Fruit fly (Drosophila melanogaster) whole organism, embryonic: Measurements from ENCODE around the gene spn-B.

Experiments
- Adf1 ChIP-seq: fragments of 200-800 bp; sonication (Bioruptor generic); IDR thresholded peaks from 2 replicates; pipeline ENCODE4 v1.3.6; 2022; ENCODE audit warnings: missing biosample characterization, missing genetic modification characterization
- Atf-2 ChIP-seq: fragments of 200-800 bp; sonication (Bioruptor generic); optimal IDR thresholded peaks from 2 replicates; lab custom pipeline; 2016; ENCODE audit warnings: missing biosample characterization, missing genetic modification characterization
- Bteb2 ChIP-seq: fragments of 200-800 bp; sonication (Bioruptor generic); optimal IDR thresholded peaks from 2 replicates; lab custom pipeline; 2016; ENCODE audit warnings: missing biosample characterization, missing genetic modification characterization
- CG1024 ChIP-seq: fragments of 200-800 bp; sonication (Bioruptor generic); IDR thresholded peaks from 2 replicates; pipeline ENCODE4 v1.3.6; 2022; ENCODE audit warnings: missing biosample characterization, missing genetic modification characterization
- CG10543 ChIP-seq: fragments of 200-800 bp; sonication (Bioruptor generic); optimal IDR thresholded peaks from 3 replicates; lab custom pipeline; 2017; ENCODE audit warnings: missing biosample characterization, mild to moderate bottlenecking, missing genetic modification characterization, moderate library complexity
- CG13424 ChIP-seq: fragments of 200-800 bp; sonication (Bioruptor generic); optimal IDR thresholded peaks from 2 replicates; lab custom pipeline; 2019; ENCODE audit warnings: missing biosample characterization, mild to moderate bottlenecking, missing genetic modification characterization, moderate library complexity
- CG15601 ChIP-seq: fragments of 200-800 bp; sonication (Bioruptor generic); optimal IDR thresholded peaks from 3 replicates; lab custom pipeline; 2019; ENCODE audit warnings: missing biosample characterization, mild to moderate bottlenecking, missing genetic modification characterization, moderate library complexity
- CG1647 ChIP-seq: fragments of 200-800 bp; sonication (Bioruptor generic); optimal IDR thresholded peaks from 3 replicates; lab custom pipeline; 2016; ENCODE audit warnings: missing biosample characterization, missing genetic modification characterization
- CG16863 ChIP-seq: fragments of 200-800 bp; sonication (Bioruptor generic); optimal IDR thresholded peaks from 3 replicates; lab custom pipeline; 2016; ENCODE audit warnings: missing biosample characterization, missing genetic modification characterization
- CG17328 ChIP-seq: fragments of 200-800 bp; sonication (Bioruptor generic); IDR thresholded peaks from 2 replicates; pipeline ENCODE4 v1.3.6; 2022; ENCODE audit warnings: missing biosample characterization, missing genetic modification characterization
- CG3726 ChIP-seq: fragments of 200-800 bp; sonication (Bioruptor generic); IDR thresholded peaks from 3 replicates; pipeline ENCODE4, ENCODE4 v1.3.6; 2022; ENCODE audit warnings: missing biosample characterization, missing genetic modification characterization
- CG4424 ChIP-seq: fragments of 200-800 bp; sonication (Bioruptor generic); optimal IDR thresholded peaks from 3 replicates; lab custom pipeline; 2016; ENCODE audit warnings: missing biosample characterization, missing genetic modification characterization
- CG5180 ChIP-seq: fragments of 200-800 bp; sonication (Bioruptor generic); optimal IDR thresholded peaks from 3 replicates; lab custom pipeline; 2017; ENCODE audit warnings: missing biosample characterization, missing genetic modification characterization, mild to moderate bottlenecking, moderate library complexity, missing genetic modification reagents
- CG5953 ChIP-seq: fragments of 200-800 bp; sonication (Bioruptor generic); IDR thresholded peaks from 2 replicates; pipeline ENCODE4 v1.3.6; 2022; ENCODE audit warnings: missing biosample characterization, missing genetic modification characterization
- CG6683 ChIP-seq: fragments of 200-800 bp; sonication (Bioruptor generic); optimal IDR thresholded peaks from 2 replicates; lab custom pipeline; 2017; ENCODE audit warnings: missing biosample characterization, mild to moderate bottlenecking, missing genetic modification characterization, missing genetic modification reagents
- CG6765 ChIP-seq: fragments of 200-800 bp; sonication (Bioruptor generic); optimal IDR thresholded peaks from 3 replicates; lab custom pipeline; 2017; ENCODE audit warnings: missing biosample characterization, mild to moderate bottlenecking, missing genetic modification characterization
- CG7556 ChIP-seq: fragments of 200-800 bp; sonication (Bioruptor generic); optimal IDR thresholded peaks from 2 replicates; lab custom pipeline; 2017; ENCODE audit warnings: missing biosample characterization, mild to moderate bottlenecking, missing genetic modification characterization
- CTCF ChIP-seq: fragments of 200-800 bp; sonication (Bioruptor generic); optimal IDR thresholded peaks from 2 replicates; lab custom pipeline; 2017; ENCODE audit warnings: missing biosample characterization, mild to moderate bottlenecking, missing genetic modification characterization, moderate library complexity
- CrebB ChIP-seq: fragments of 200-800 bp; sonication (Bioruptor generic); optimal IDR thresholded peaks from 3 replicates; lab custom pipeline; 2018; ENCODE audit warnings: missing biosample characterization, mild to moderate bottlenecking, missing genetic modification characterization
- Ets97D ChIP-seq: fragments of 200-800 bp; sonication (Bioruptor generic); optimal IDR thresholded peaks from 3 replicates; lab custom pipeline; 2016; ENCODE audit warnings: missing biosample characterization, missing genetic modification characterization
- Fer3 ChIP-seq: fragments of 200-800 bp; sonication (Bioruptor generic); optimal IDR thresholded peaks from 2 replicates; lab custom pipeline; 2018; ENCODE audit warnings: missing biosample characterization, mild to moderate bottlenecking, missing genetic modification characterization, moderate library complexity
- HLH3B ChIP-seq: fragments of 200-800 bp; sonication (Bioruptor generic); IDR thresholded peaks from 2 replicates; pipeline ENCODE4 v1.3.6; 2022; ENCODE audit warnings: missing biosample characterization, missing genetic modification characterization
- Kr ChIP-seq: fragments of 200-800 bp; sonication (Bioruptor generic); optimal IDR thresholded peaks from 2 replicates; lab custom pipeline; 2017; ENCODE audit warnings: missing biosample characterization, mild to moderate bottlenecking, missing genetic modification characterization
- Max ChIP-seq: fragments of 200-800 bp; sonication (Bioruptor generic); optimal IDR thresholded peaks from 2 replicates; lab custom pipeline; 2016; ENCODE audit warnings: missing biosample characterization, mild to moderate bottlenecking, missing genetic modification characterization
- Neu2 ChIP-seq: fragments of 200-800 bp; sonication (Bioruptor generic); optimal IDR thresholded peaks from 3 replicates; lab custom pipeline; 2016; ENCODE audit warnings: missing biosample characterization, missing genetic modification characterization, borderline replicate concordance
- Scr ChIP-seq: fragments of 200-800 bp; sonication (Bioruptor generic); IDR thresholded peaks from 2 replicates; pipeline ENCODE4 v1.3.6; 2022; ENCODE audit warnings: missing biosample characterization, missing genetic modification characterization; ENCODE audit not compliant: partially characterized antibody
- Side ChIP-seq: fragments of 200-800 bp; sonication (Bioruptor generic); optimal IDR thresholded peaks from 2 replicates; lab custom pipeline; 2016; ENCODE audit warnings: missing biosample characterization, missing genetic modification characterization
- Ssrp ChIP-seq: fragments of 200-800 bp; sonication (Bioruptor generic); optimal IDR thresholded peaks from 2 replicates; lab custom pipeline; 2018; ENCODE audit warnings: missing biosample characterization, mild to moderate bottlenecking, missing genetic modification characterization, moderate library complexity
- amos ChIP-seq: fragments of 200-800 bp; sonication (Bioruptor generic); IDR thresholded peaks from 2 replicates; pipeline ENCODE4 v1.3.6; 2022; ENCODE audit warnings: missing biosample characterization, missing genetic modification characterization; ENCODE audit not compliant: partially characterized antibody
- br ChIP-seq: fragments of >200 bp; optimal IDR thresholded peaks from 2 replicates; lab custom pipeline; 2017
- chm ChIP-seq: fragments of 200-800 bp; sonication (Bioruptor generic); IDR thresholded peaks from 2 replicates; pipeline ENCODE4 v1.3.6; 2022; ENCODE audit warnings: missing biosample characterization, missing genetic modification characterization
- eve ChIP-seq, 2 experiments: fragments of >200 bp; optimal IDR thresholded peaks; 2 replicates each; lab custom pipeline; 2017; ENCODE audit warnings: missing biosample characterization in 2 of 2, missing genetic modification characterization in 2 of 2
- ftz-f1 ChIP-seq: fragments of 200-800 bp; sonication (Bioruptor generic); optimal IDR thresholded peaks from 2 replicates; lab custom pipeline; 2016; ENCODE audit warnings: missing biosample characterization, missing genetic modification characterization
- gcm2 ChIP-seq: fragments of 200-800 bp; sonication (Bioruptor generic); optimal IDR thresholded peaks from 2 replicates; lab custom pipeline; 2016; ENCODE audit warnings: missing biosample characterization, missing genetic modification characterization
- grau ChIP-seq: fragments of 200-800 bp; optimal IDR thresholded peaks from 3 replicates; lab custom pipeline; 2019; ENCODE audit warnings: missing biosample characterization, mild to moderate bottlenecking, missing genetic modification characterization, moderate library complexity
- gro ChIP-seq: fragments of 200-800 bp; sonication (Bioruptor generic); optimal IDR thresholded peaks from 2 replicates; lab custom pipeline; 2016; ENCODE audit warnings: missing biosample characterization, missing genetic modification characterization
- ind ChIP-seq: fragments of 200-800 bp; sonication (Bioruptor generic); optimal IDR thresholded peaks from 3 replicates; lab custom pipeline; 2016; ENCODE audit warnings: missing biosample characterization, missing genetic modification characterization
- lab ChIP-seq: fragments of 200-800 bp; sonication (Bioruptor generic); optimal IDR thresholded peaks from 3 replicates; lab custom pipeline; 2017; ENCODE audit warnings: missing biosample characterization, missing genetic modification characterization, mild to moderate bottlenecking, moderate library complexity, missing genetic modification reagents
- otp ChIP-seq: fragments of 200-800 bp; sonication (Bioruptor generic); IDR thresholded peaks from 3 replicates; pipeline ENCODE4, ENCODE4 v1.3.6; 2022; ENCODE audit warnings: missing biosample characterization, missing genetic modification characterization
- peb ChIP-seq: fragments of 200-800 bp; sonication (Bioruptor generic); IDR thresholded peaks from 2 replicates; pipeline ENCODE4 v1.3.6; 2022; ENCODE audit warnings: missing biosample characterization, missing genetic modification characterization
- pho ChIP-seq: fragments of 200-800 bp; sonication (Bioruptor generic); optimal IDR thresholded peaks from 2 replicates; lab custom pipeline; 2016; ENCODE audit warnings: missing biosample characterization, missing genetic modification characterization
- repo ChIP-seq: fragments of 200-800 bp; sonication (Bioruptor generic); optimal IDR thresholded peaks from 2 replicates; lab custom pipeline; 2016; ENCODE audit warnings: missing biosample characterization, missing genetic modification characterization
- sc ChIP-seq, 3 experiments: fragments of >200 bp in 2 of 3; fragments of 200-800 bp in 1 of 3; sonication (Bioruptor generic) in 1 of 3; optimal IDR thresholded peaks; 2 replicates in 2 of 3; 3 replicates in 1 of 3; lab custom pipeline; 2017; ENCODE audit warnings: mild to moderate bottlenecking in 1 of 3, missing biosample characterization in 1 of 3, missing genetic modification characterization in 1 of 3, missing genetic modification reagents in 1 of 3
- sens ChIP-seq: fragments of 200-800 bp; sonication (Bioruptor generic); peaks from one replicate; lab custom pipeline; 2016; ENCODE audit warnings: missing biosample characterization, missing genetic modification characterization
- sr ChIP-seq: fragments of 200-800 bp; sonication (Bioruptor generic); IDR thresholded peaks from 3 replicates; pipeline ENCODE4 v1.3.6; 2022; ENCODE audit warnings: missing biosample characterization, missing genetic modification characterization
- tap ChIP-seq: fragments of 200-800 bp; optimal IDR thresholded peaks from 3 replicates; lab custom pipeline; 2019; ENCODE audit warnings: missing biosample characterization, mild to moderate bottlenecking, missing genetic modification characterization, moderate library complexity
- trh ChIP-seq: fragments of 200-800 bp; sonication (Bioruptor generic); optimal IDR thresholded peaks from 2 replicates; lab custom pipeline; 2016; ENCODE audit warnings: missing biosample characterization, missing genetic modification characterization
- unpg ChIP-seq: fragments of 200-800 bp; sonication (Bioruptor generic); optimal IDR thresholded peaks from 3 replicates; lab custom pipeline; 2018; ENCODE audit warnings: missing biosample characterization, mild to moderate bottlenecking, missing genetic modification characterization, moderate library complexity
- vvl ChIP-seq: fragments of 200-800 bp; sonication (Bioruptor generic); IDR thresholded peaks from 2 replicates; pipeline ENCODE4 v1.3.6; 2022; ENCODE audit warnings: missing biosample characterization, missing genetic modification characterization
- zf30C ChIP-seq: fragments of 200-800 bp; sonication (Bioruptor generic); optimal IDR thresholded peaks from 3 replicates; lab custom pipeline; 2018; ENCODE audit warnings: missing biosample characterization, mild to moderate bottlenecking, missing genetic modification characterization

The spn-B gene

DNA sequence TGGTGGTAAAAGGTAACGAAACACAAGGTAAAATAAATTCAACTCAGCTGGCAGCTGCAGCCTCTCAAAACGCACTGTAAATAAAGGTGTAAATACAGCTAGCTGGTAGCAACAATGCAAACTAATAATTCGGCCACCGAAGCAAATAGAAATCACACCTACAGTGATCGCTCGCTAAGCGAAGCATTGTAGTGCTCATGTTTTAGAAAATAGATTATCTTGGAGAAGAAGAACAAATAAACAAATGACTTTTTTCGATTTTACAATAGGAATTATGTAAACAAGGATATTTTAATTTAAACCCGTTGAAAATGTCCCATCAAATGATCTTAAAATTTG is 43.5 kb upstream of the spn-B start (continued):
- TF ChIP-seq CG6683 (GFP tag; lab: Kevin White, UChicago) (no peak), Atf-2 (GFP tag; lab: Kevin White, UChicago) (no peak), chm (GFP tag; lab: Robert Waterston, UW) (no peak), CG6765 (GFP tag; lab: Kevin White, UChicago) (no peak), CG16863 (GFP tag; lab: Kevin White, UChicago) (no peak), CG3726 (GFP tag; lab: Robert Waterston, UW) (no peak), pho (peak; percentile 34), Ets97D (GFP tag; lab: Kevin White, UChicago) (no peak), Bteb2 (GFP tag; lab: Kevin White, UChicago) (no peak), gcm2 (no peak), CG1024 (GFP tag; lab: Robert Waterston, UW) (no peak), CG7556 (GFP tag; lab: Kevin White, UChicago) (no peak), HLH3B (GFP tag; lab: Robert Waterston, UW) (no peak), lab (GFP tag; lab: Kevin White, UChicago) (peak; percentile 47), CG4424 (no peak), CG13424 (tag; lab: Kevin White, UChicago) (peak; percentile 40), CTCF (GFP tag; lab: Kevin White, UChicago) (no peak), Adf1 (no peak), eve (GFP tag; optimal IDR thresholded peaks at IDR 0.05; lab: Kevin White, UChicago) (peak in 1 of 2 experiments; percentile 71), CG5180 (GFP tag; lab: Kevin White, UChicago) (peak; percentile 10), sc (optimal IDR thresholded peaks at IDR 0.05; lab: Kevin White, UChicago) (no peak), sc (GFP tag; optimal IDR thresholded peaks at IDR 0.05; lab: Kevin White, UChicago) (no peak), grau (tag; lab: Kevin White, UChicago) (peak; percentile 92), trh (no peak), ftz-f1 (GFP tag; lab: Kevin White, UChicago) (no peak), CG1647 (no peak), Ssrp (tag; lab: Kevin White, UChicago) (peak; percentile 15), repo (no peak)

DNA sequence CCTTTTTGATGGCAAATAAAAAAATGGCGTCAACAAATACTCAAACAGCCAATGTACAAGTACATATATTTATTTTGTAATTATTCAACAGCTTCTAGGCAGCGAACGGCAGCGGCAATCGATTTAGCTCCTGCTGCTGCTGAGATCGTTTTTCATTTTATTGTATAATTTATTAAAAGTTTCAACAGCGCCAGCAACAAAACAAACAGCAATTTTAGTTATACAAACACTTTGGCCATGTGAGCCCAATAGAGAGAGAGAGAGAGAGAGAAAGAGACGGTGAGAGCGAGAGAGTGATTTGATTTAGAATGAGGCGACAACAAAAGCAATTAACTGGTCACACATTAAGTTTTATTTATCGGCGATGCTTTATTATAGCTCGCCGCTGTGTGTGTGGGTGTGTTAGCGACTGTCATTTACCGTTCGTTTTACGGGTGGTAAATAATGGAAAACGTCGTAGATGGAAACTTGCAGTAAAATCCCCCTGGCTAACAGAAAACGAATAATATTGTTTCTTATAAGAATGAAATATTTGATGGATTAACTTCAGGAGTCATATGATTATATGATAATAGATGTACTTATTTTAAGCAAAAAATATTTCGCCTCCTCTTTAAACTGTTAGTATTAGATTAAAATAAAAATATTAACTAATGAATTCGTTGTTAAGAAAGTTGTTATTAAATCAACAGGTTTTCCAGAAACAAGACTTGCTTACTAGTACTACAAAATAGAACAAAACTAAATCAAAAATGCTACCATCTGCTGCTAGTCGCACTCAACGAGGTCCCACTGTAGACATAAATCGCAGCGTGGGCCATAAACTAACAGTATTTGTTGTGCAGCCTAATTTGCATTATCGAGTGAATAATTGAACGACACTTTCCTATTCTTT is 42.5 kb upstream of the spn-B start:
- TF ChIP-seq zf30C (GFP tag; lab: Kevin White, UChicago) (no peak), CG10543 (GFP tag; lab: Kevin White, UChicago) (peak; percentile 66), CrebB (tag; lab: Kevin White, UChicago) (no peak), Side (peak; percentile 14), Neu2 (GFP tag; lab: Kevin White, UChicago) (no peak), peb (GFP tag; lab: Robert Waterston, UW) (no peak), sens (GFP tag; lab: Kevin White, UChicago) (peak; percentile 71), Bteb2 (GFP tag; lab: Kevin White, UChicago) (no peak), CG5953 (GFP tag; lab: Robert Waterston, UW) (no peak), CG13424 (tag; lab: Kevin White, UChicago) (peak; percentile 14), unpg (GFP tag; lab: Kevin White, UChicago) (peak; percentile 7), ind (GFP tag; lab: Kevin White, UChicago) (peak; percentile 23), CG6765 (GFP tag; lab: Kevin White, UChicago) (no peak), Scr (GFP tag; lab: Robert Waterston, UW) (no peak), amos (no peak), Fer3 (tag; lab: Kevin White, UChicago) (no peak), CG17328 (GFP tag; lab: Robert Waterston, UW) (no peak), br (lab: Kevin White, UChicago) (no peak), CG15601 (tag; lab: Kevin White, UChicago) (no peak), sr (GFP tag; lab: Robert Waterston, UW) (no peak), otp (GFP tag; lab: Robert Waterston, UW) (no peak), CG3726 (GFP tag; lab: Robert Waterston, UW) (no peak), Kr (no peak), gro (peak; percentile 75), tap (no peak), vvl (GFP tag; lab: Robert Waterston, UW) (no peak), Max (GFP tag; lab: Kevin White, UChicago) (peak; percentile 41)
